Fruit fly (Drosophila melanogaster): ENCODE measurements around the gene CG17283.

Gene CG17283

dm6 chr3R:17417167-17417566 lies 9.5 kb downstream of the CG17283 start, which contains the start of gene CG33333:
Gene CG33333, plus strand, starts transcription at chr3R:17417467.
- TF ChIP-seq cyc (GFP tag; optimal IDR thresholded peaks at IDR 0.05): no peak

DNA sequence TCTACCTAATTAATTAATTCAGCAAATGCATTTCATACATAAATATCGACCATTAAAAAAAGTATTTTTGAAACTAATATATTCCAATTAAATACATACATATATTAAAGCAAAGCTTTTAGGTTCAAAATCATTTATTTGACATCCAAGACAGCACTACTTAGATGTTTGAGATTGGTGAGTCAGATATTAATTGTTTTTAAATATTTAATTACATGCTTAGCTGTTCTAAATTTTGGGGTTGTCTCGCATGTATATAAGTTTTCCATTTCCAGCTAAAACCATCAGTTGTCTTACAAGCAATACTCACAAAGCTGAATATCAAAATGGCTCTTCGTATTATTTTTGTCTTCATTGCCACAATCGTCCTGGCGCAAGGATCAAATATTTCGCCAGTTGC lies 10.8 kb downstream of the CG17283 start, which contains the start of gene CG42834:
CG42834 (plus strand) TSS at position 301 of the 400 bp plus-strand sequence.
- TF ChIP-seq achi (GFP tag; optimal IDR thresholded peaks at IDR 0.05) (no peak), CG6792 (GFP tag; optimal IDR thresholded peaks at IDR 0.05) (no peak), CG15336 (GFP tag; IDR thresholded peaks at IDR 0.05) (no peak), CG6276 (GFP tag; optimal IDR thresholded peaks at IDR 0.05) (no peak), CG3032 (tag; optimal IDR thresholded peaks at IDR 0.05) (no peak), ss (GFP tag; optimal IDR thresholded peaks at IDR 0.05) (no peak), topi (GFP tag; optimal IDR thresholded peaks at IDR 0.05) (no peak), Sox15 (GFP tag; optimal IDR thresholded peaks at IDR 0.05) (no peak), fd85E (GFP tag; optimal IDR thresholded peaks at IDR 0.05) (no peak), net (GFP tag; optimal IDR thresholded peaks at IDR 0.05) (no peak), Hr4 (GFP tag; optimal IDR thresholded peaks at IDR 0.05) (no peak), Gug (GFP tag; IDR thresholded peaks at IDR 0.05) (no peak), Ets96B (tag; optimal IDR thresholded peaks at IDR 0.05) (no peak), CG6808 (GFP tag; optimal IDR thresholded peaks at IDR 0.05) (no peak), svp (GFP tag) (no peak), CG10669 (GFP tag; optimal IDR thresholded peaks at IDR 0.05) (no peak), CG11762 (GFP tag; optimal IDR thresholded peaks at IDR 0.05; ENCODE audit: insufficient read depth) (no peak), cyc (GFP tag; optimal IDR thresholded peaks at IDR 0.05) (no peak), CG6163 (GFP tag; IDR thresholded peaks at IDR 0.05) (no peak), CG6854 (GFP tag; optimal IDR thresholded peaks at IDR 0.05) (no peak)

dm6 chr3R:17420338-17420737 lies 12.7 kb downstream of the CG17283 start, which contains the start of gene CG42835:
Gene CG42835, plus strand, starts transcription at chr3R:17420638.
- TF ChIP-seq CG31627 (GFP tag; optimal IDR thresholded peaks at IDR 0.05): no peak
- TF ChIP-seq CG10669 (GFP tag; optimal IDR thresholded peaks at IDR 0.05): no peak
- TF ChIP-seq esn (GFP tag; optimal IDR thresholded peaks at IDR 0.05): no peak
- no peak for TF ChIP-seq Smox (GFP tag; optimal IDR thresholded peaks at IDR 0.05)
- TF ChIP-seq CG4318 (GFP tag; optimal IDR thresholded peaks at IDR 0.05): no peak
- TF ChIP-seq CG7368 (GFP tag; optimal IDR thresholded peaks at IDR 0.05): no peak
- no peak for TF ChIP-seq svp (GFP tag)

dm6 chr3R:17422102-17422501 lies 14.4 kb downstream of the CG17283 start, which contains the start of gene CG14332:
Gene CG14332, minus strand, starts transcription at chr3R:17422202.
- TF ChIP-seq CG7368 (GFP tag; optimal IDR thresholded peaks at IDR 0.05): no peak
- no peak for TF ChIP-seq topi (GFP tag; optimal IDR thresholded peaks at IDR 0.05)
- TF ChIP-seq Sox15 (GFP tag; optimal IDR thresholded peaks at IDR 0.05): no peak
- TF ChIP-seq Eip93F (GFP tag; optimal IDR thresholded peaks at IDR 0.05): no peak
- TF ChIP-seq Smox (GFP tag; optimal IDR thresholded peaks at IDR 0.05): no peak

DNA sequence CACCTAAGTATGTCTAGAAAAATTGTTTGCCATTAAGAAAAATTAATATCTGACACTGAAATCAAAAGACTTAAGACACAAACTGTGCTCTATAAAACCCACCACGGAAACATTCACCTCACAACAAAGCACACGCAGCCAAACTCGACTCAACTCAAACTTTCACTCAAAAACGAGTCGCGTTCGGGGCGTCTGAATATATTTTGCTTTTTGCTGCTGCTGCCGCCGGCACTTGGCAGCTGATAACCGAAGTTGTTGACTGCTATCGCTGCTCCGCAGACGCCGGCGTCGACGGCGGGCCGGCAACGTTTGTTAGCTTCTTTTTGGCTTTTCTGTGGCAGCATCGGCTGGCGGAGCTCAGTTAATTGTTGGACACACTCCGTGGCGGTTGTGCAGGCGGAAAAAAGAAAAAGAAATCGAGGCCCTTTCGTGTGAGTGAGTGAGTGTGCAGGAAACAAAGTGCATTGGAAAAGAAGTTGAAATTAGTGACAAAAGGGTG lies 17.8 kb downstream of the CG17283 start, which contains the start of gene cysu:
cysu (plus strand) TSS at position 352 of the 499 bp plus-strand sequence.
- TF ChIP-seq ss (GFP tag; optimal IDR thresholded peaks at IDR 0.05): no peak
- no peak for TF ChIP-seq Lpt (GFP tag; optimal IDR thresholded peaks at IDR 0.05)
- TF ChIP-seq CG10669 (GFP tag; optimal IDR thresholded peaks at IDR 0.05): no peak
- peak; percentile 35 for TF ChIP-seq svp (GFP tag)
- no peak for TF ChIP-seq Sox15 (GFP tag; optimal IDR thresholded peaks at IDR 0.05)
- no peak for TF ChIP-seq fd59A (GFP tag; optimal IDR thresholded peaks at IDR 0.05)
- no peak for TF ChIP-seq lz (GFP tag; optimal IDR thresholded peaks at IDR 0.05)
- no peak for TF ChIP-seq CG6276 (GFP tag; optimal IDR thresholded peaks at IDR 0.05)
- TF ChIP-seq CG11902 (GFP tag; optimal IDR thresholded peaks at IDR 0.05): no peak
- no peak for TF ChIP-seq CG1621 (tag; optimal IDR thresholded peaks at IDR 0.05)
- TF ChIP-seq CG8119 (GFP tag; IDR thresholded peaks at IDR 0.05): 0 out of 3 replicates have a peak, but pooled peaks have one; percentile 19
- TF ChIP-seq Sox102F (GFP tag; optimal IDR thresholded peaks at IDR 0.05): no peak
- TF ChIP-seq Met (GFP tag; optimal IDR thresholded peaks at IDR 0.05): no peak
- no peak for TF ChIP-seq CG16779 (tag; optimal IDR thresholded peaks at IDR 0.05)
- TF ChIP-seq CG11294 (GFP tag; IDR thresholded peaks at IDR 0.05): no peak

Data from whole organism, prepupa.